Worm (Caenorhabditis elegans) whole organism, L1 larva: Measurements from ENCODE around the gene asp-9.

ENCODE experiments used
- F16B12.6 ChIP-seq: fragments of 150-350 bp; optimal IDR thresholded peaks from 2 replicates; lab custom pipeline; 2014; ENCODE audit warnings: missing biosample characterization, missing genetic modification characterization
- Y116A8C.19 ChIP-seq: sonication (generic microtip); optimal IDR thresholded peaks from 2 replicates; lab custom pipeline; 2016; ENCODE audit warnings: missing compliant biosample characterization, missing genetic modification characterization, borderline replicate concordance
- blmp-1 ChIP-seq: fragments of 150-350 bp; optimal IDR thresholded peaks from 2 replicates; lab custom pipeline; 2014; ENCODE audit warnings: missing biosample characterization, missing genetic modification characterization
- ceh-90 ChIP-seq: sonication (generic microtip); optimal IDR thresholded peaks from 2 replicates; lab custom pipeline; 2016; ENCODE audit warnings: missing genetic modification characterization, missing compliant biosample characterization
- ces-1 ChIP-seq: fragments of 150-350 bp; optimal IDR thresholded peaks from 2 replicates; lab custom pipeline; 2014; ENCODE audit warnings: missing biosample characterization, missing genetic modification reagents, missing genetic modification characterization
- dpl-1 ChIP-seq, 3 experiments: fragments of 150-350 bp in 2 of 3; sonication (generic microtip) in 1 of 3; optimal IDR thresholded peaks; 2 replicates each; lab custom pipeline; 2014 to 2017; ENCODE audit warnings: missing biosample characterization in 3 of 3, missing genetic modification characterization in 3 of 3, missing genetic modification reagents in 3 of 3
- efl-1 ChIP-seq, 4 experiments: fragments of 150-350 bp; optimal IDR thresholded peaks in 3 of 4; peaks in 1 of 4; 1 replicate in 1 of 4; 2 replicates in 3 of 4; lab custom pipeline; 2014; ENCODE audit warnings: missing biosample characterization in 2 of 4, missing genetic modification characterization in 2 of 4, missing genetic modification reagents in 2 of 4
- egl-27 ChIP-seq, 2 experiments: fragments of 150-350 bp in 1 of 2; sonication (generic microtip); optimal IDR thresholded peaks; 3 replicates each; lab custom pipeline; 2017 to 2018; ENCODE audit warnings: missing biosample characterization in 2 of 2, missing genetic modification characterization in 2 of 2, missing genetic modification reagents in 2 of 2
- elt-2 ChIP-seq: sonication (generic microtip); optimal IDR thresholded peaks from 2 replicates; lab custom pipeline; 2016; ENCODE audit warnings: missing genetic modification characterization, mild to moderate bottlenecking, inconsistent platforms, missing compliant biosample characterization, missing genetic modification reagents
- ets-5 ChIP-seq: fragments of 200-800 bp; sonication (Bioruptor generic); IDR thresholded peaks from 2 replicates; pipeline ENCODE4 v1.3.6; 2022; ENCODE audit warnings: missing genetic modification characterization, missing compliant biosample characterization
- fkh-10 ChIP-seq: sonication (generic microtip); optimal IDR thresholded peaks from 2 replicates; lab custom pipeline; 2017; ENCODE audit warnings: missing biosample characterization, missing genetic modification reagents, missing genetic modification characterization
- hlh-17 ChIP-seq: fragments of 200-800 bp; sonication (Bioruptor generic); optimal IDR thresholded peaks from 2 replicates; lab custom pipeline; 2018; ENCODE audit warnings: missing genetic modification characterization, mild to moderate bottlenecking, missing compliant biosample characterization, moderate library complexity, borderline replicate concordance
- hlh-4 ChIP-seq: sonication (generic microtip); optimal IDR thresholded peaks from 2 replicates; lab custom pipeline; 2016; ENCODE audit warnings: mild to moderate bottlenecking, missing genetic modification characterization, missing compliant biosample characterization
- lin-13 ChIP-seq: fragments of 150-350 bp; optimal IDR thresholded peaks from 2 replicates; lab custom pipeline; 2014; ENCODE audit warnings: missing biosample characterization, missing genetic modification reagents, missing genetic modification characterization
- lin-35 ChIP-seq, 2 experiments: fragments of 150-350 bp; optimal IDR thresholded peaks; 2 replicates each; lab custom pipeline; 2014; ENCODE audit warnings: missing biosample characterization in 2 of 2, missing genetic modification characterization in 2 of 2, missing genetic modification reagents in 2 of 2
- lin-39 ChIP-seq: fragments of 150-350 bp; optimal IDR thresholded peaks from 2 replicates; lab custom pipeline; 2014; ENCODE audit warnings: missing biosample characterization, missing genetic modification reagents, missing genetic modification characterization
- lir-3 ChIP-seq: sonication (generic microtip); optimal IDR thresholded peaks from 2 replicates; lab custom pipeline; 2016; ENCODE audit warnings: mild to moderate bottlenecking, missing genetic modification characterization, moderate library complexity, missing compliant biosample characterization; ENCODE audit not compliant: poor library complexity
- mab-9 ChIP-seq: fragments of 200-800 bp; sonication (Bioruptor generic); IDR thresholded peaks from 2 replicates; pipeline ENCODE4 v1.3.6; 2022; ENCODE audit warnings: missing genetic modification reagents, missing genetic modification characterization, missing compliant biosample characterization
- mdl-1 ChIP-seq, 2 experiments: fragments of 150-350 bp; optimal IDR thresholded peaks; 2 replicates each; lab custom pipeline; 2014 to 2017; ENCODE audit warnings: missing biosample characterization in 2 of 2, missing genetic modification characterization in 2 of 2, inconsistent platforms in 1 of 2
- nhr-47 ChIP-seq: sonication (generic microtip); optimal IDR thresholded peaks from 2 replicates; lab custom pipeline; 2016; ENCODE audit warnings: mild to moderate bottlenecking, missing genetic modification characterization, moderate library complexity, missing compliant biosample characterization
- nhr-76 ChIP-seq: sonication (generic microtip); optimal IDR thresholded peaks from 2 replicates; lab custom pipeline; 2017; ENCODE audit warnings: missing biosample characterization, missing genetic modification characterization
- pag-3 ChIP-seq: sonication (generic microtip); optimal IDR thresholded peaks from 2 replicates; lab custom pipeline; 2017; ENCODE audit warnings: missing genetic modification characterization, mild to moderate bottlenecking, missing compliant biosample characterization, antibody characterized with exemption, borderline replicate concordance; ENCODE audit not compliant: insufficient read depth
- pax-3 ChIP-seq: fragments of 200-800 bp; sonication (Bioruptor generic); optimal IDR thresholded peaks from 2 replicates; lab custom pipeline; 2018; ENCODE audit warnings: mild to moderate bottlenecking, missing genetic modification characterization, moderate library complexity, missing compliant biosample characterization
- rnt-1 ChIP-seq: sonication (generic microtip); optimal IDR thresholded peaks from 2 replicates; lab custom pipeline; 2016; ENCODE audit warnings: mild to moderate bottlenecking, missing genetic modification characterization, moderate library complexity, missing compliant biosample characterization
- skn-1 ChIP-seq: fragments of 150-350 bp; optimal IDR thresholded peaks from 2 replicates; lab custom pipeline; 2014; ENCODE audit warnings: missing biosample characterization, missing genetic modification characterization
- snpc-4 ChIP-seq: fragments of 150-350 bp; optimal IDR thresholded peaks from 2 replicates; lab custom pipeline; 2014; ENCODE audit warnings: missing biosample characterization, missing genetic modification characterization
- sox-4 ChIP-seq: sonication (generic microtip); optimal IDR thresholded peaks from 2 replicates; lab custom pipeline; 2016; ENCODE audit warnings: missing genetic modification characterization, missing compliant biosample characterization
- sptf-1 ChIP-seq: fragments of 150-350 bp; optimal IDR thresholded peaks from 2 replicates; lab custom pipeline; 2014; ENCODE audit warnings: missing biosample characterization, missing genetic modification characterization
- sup-37 ChIP-seq: fragments of 200-800 bp; sonication (Bioruptor generic); optimal IDR thresholded peaks from 2 replicates; lab custom pipeline; 2018; ENCODE audit warnings: mild to moderate bottlenecking, missing genetic modification characterization, missing compliant biosample characterization
- tlp-1 ChIP-seq: fragments of 150-350 bp; optimal IDR thresholded peaks from 2 replicates; lab custom pipeline; 2014; ENCODE audit warnings: missing biosample characterization, missing genetic modification characterization
- unc-86 ChIP-seq: sonication (generic microtip); optimal IDR thresholded peaks from 2 replicates; lab custom pipeline; 2016; ENCODE audit warnings: missing genetic modification characterization, missing compliant biosample characterization
- unc-98 ChIP-seq: fragments of 200-800 bp; sonication (Bioruptor generic); IDR thresholded peaks from 2 replicates; pipeline ENCODE4 v1.3.6; 2022; ENCODE audit warnings: missing genetic modification characterization, missing compliant biosample characterization
- vab-15 ChIP-seq: sonication (generic microtip); optimal IDR thresholded peaks from 2 replicates; lab custom pipeline; 2017; ENCODE audit warnings: missing genotype, mild to moderate bottlenecking, missing genetic modification characterization, missing compliant biosample characterization
- xbp-1 ChIP-seq: sonication (generic microtip); optimal IDR thresholded peaks from 2 replicates; lab custom pipeline; 2016; ENCODE audit warnings: missing genetic modification characterization, missing compliant biosample characterization
- ztf-11 ChIP-seq, 2 experiments: sonication (generic microtip); optimal IDR thresholded peaks; 2 replicates each; lab custom pipeline; 2016 to 2017; ENCODE audit warnings: missing genetic modification characterization in 2 of 2, missing biosample characterization in 1 of 2, missing compliant biosample characterization in 1 of 2
- ztf-4 ChIP-seq: fragments of 150-350 bp; optimal IDR thresholded peaks from 2 replicates; lab custom pipeline; 2014; ENCODE audit warnings: missing biosample characterization, missing genetic modification characterization

asp-9 gene

ce11 chrIV:6206294-6206776 is 20.6 kb downstream of the asp-9 start, which contains the start of gene C49A9.10 (continued):
- peak; percentile 88 for TF ChIP-seq Y116A8C.19 (tag; lab: Kevin White, UChicago)
- peak; percentile 58 for TF ChIP-seq vab-15 (tag; lab: Kevin White, UChicago)
- TF ChIP-seq ces-1: no peak
- no peak for TF ChIP-seq fkh-10 (GFP tag; lab: Kevin White, UChicago)
- peak; percentile 88 for TF ChIP-seq elt-2
- no peak for TF ChIP-seq nhr-76 (tag; lab: Kevin White, UChicago)
- peak; percentile 97 for TF ChIP-seq pax-3 (tag; lab: Kevin White, UChicago)

ce11 chrIV:6209337-6209736 is 23.6 kb downstream of the asp-9 start:
- no peak for TF ChIP-seq mdl-1 (tag; optimal IDR thresholded peaks at IDR 0.05; lab: Kevin White, UChicago)
- TF ChIP-seq skn-1 (tag; lab: Kevin White, UChicago): no peak

- peak in 1 of 2 experiments; percentile 21 for TF ChIP-seq lin-35 (GFP tag; optimal IDR thresholded peaks at IDR 0.05; lab: Kevin White, UChicago)
- no peak for TF ChIP-seq mab-9 (GFP tag; lab: Robert Waterston, UW)
- TF ChIP-seq elt-2: peak; percentile 17
Observed at ce11 chrIV:6210574-6210973, 24.9 kb downstream of the asp-9 start, which contains the start of the genes ugt-24 and C49A9.6. ugt-24 (minus strand) TSS chrIV:6210720. C49A9.6 (plus strand) TSS chrIV:6210936.

- TF ChIP-seq unc-86 (tag; lab: Kevin White, UChicago) (no peak), ceh-90 (no peak), efl-1 (optimal IDR thresholded peaks at IDR 0.05; lab: Kevin White, UChicago) (no peak), efl-1 (GFP tag; optimal IDR thresholded peaks at IDR 0.05 in 1 of 2; lab: Kevin White, UChicago) (no peak), egl-27 (tag; optimal IDR thresholded peaks at IDR 0.05; lab: Kevin White, UChicago) (no peak), ztf-11 (tag; optimal IDR thresholded peaks at IDR 0.05; lab: Kevin White, UChicago) (no peak), mab-9 (GFP tag; lab: Robert Waterston, UW) (no peak), rnt-1 (tag; lab: Kevin White, UChicago) (no peak), sox-4 (no peak), lir-3 (tag; lab: Kevin White, UChicago) (no peak), sptf-1 (no peak), F16B12.6 (tag; lab: Kevin White, UChicago) (no peak)
Observed at ce11 chrIV:6213403-6213802, 27.7 kb downstream of the asp-9 start, which contains the start of gene C49A9.5. C49A9.5 (plus strand) TSS chrIV:6213673.

- no peak for TF ChIP-seq snpc-4
- TF ChIP-seq tlp-1 (tag; lab: Kevin White, UChicago): no peak
- TF ChIP-seq pag-3: no peak
- no peak for TF ChIP-seq skn-1 (tag; lab: Kevin White, UChicago)
- TF ChIP-seq blmp-1 (tag; lab: Kevin White, UChicago): no peak
- TF ChIP-seq unc-98 (GFP tag; lab: Robert Waterston, UW): no peak
- TF ChIP-seq nhr-47 (tag; lab: Kevin White, UChicago): no peak
- TF ChIP-seq hlh-4 (tag; lab: Kevin White, UChicago): no peak
- no peak for TF ChIP-seq lin-39 (tag; lab: Kevin White, UChicago)
- no peak for TF ChIP-seq rnt-1 (tag; lab: Kevin White, UChicago)
- no peak for TF ChIP-seq ztf-4 (tag; lab: Kevin White, UChicago)
- TF ChIP-seq xbp-1 (tag; lab: Kevin White, UChicago): no peak
- no peak for TF ChIP-seq pax-3 (tag; lab: Kevin White, UChicago)
- no peak for TF ChIP-seq dpl-1 (GFP tag; optimal IDR thresholded peaks at IDR 0.05; lab: Kevin White, UChicago)
- no peak for TF ChIP-seq efl-1 (optimal IDR thresholded peaks at IDR 0.05; lab: Kevin White, UChicago)
- TF ChIP-seq efl-1 (GFP tag; optimal IDR thresholded peaks at IDR 0.05 in 1 of 2; lab: Kevin White, UChicago): no peak
- no peak for TF ChIP-seq F16B12.6 (tag; lab: Kevin White, UChicago)
- no peak for TF ChIP-seq sup-37 (GFP tag; lab: Kevin White, UChicago)
- no peak for TF ChIP-seq hlh-17 (GFP tag; lab: Kevin White, UChicago)
- no peak for TF ChIP-seq ets-5 (GFP tag; lab: Robert Waterston, UW)
- TF ChIP-seq lin-13 (GFP tag; lab: Kevin White, UChicago): no peak
Observed at ce11 chrIV:6217066-6217465, 31.4 kb downstream of the asp-9 start, which contains the start of gene C49A9.9. C49A9.9 (plus strand) TSS chrIV:6217372.
